Worm (Caenorhabditis elegans) whole organism, L4 larva: Measurements from ENCODE around the gene pot-1.

Experiments used
- F26F4.8 ChIP-seq: fragments of 200-800 bp; sonication (Bioruptor generic); conservative IDR thresholded peaks from 2 replicates; pipeline ENCODE4 v1.3.6; 2022; ENCODE audit warnings: missing genetic modification characterization, missing compliant biosample characterization
- R02D3.7 ChIP-seq: fragments of 150-350 bp; sonication (generic microtip); optimal IDR thresholded peaks from 3 replicates; lab custom pipeline; 2014; ENCODE audit warnings: missing biosample characterization, missing genetic modification characterization
- Y105C5A.15 ChIP-seq: fragments of 200-800 bp; sonication (Bioruptor generic); IDR thresholded peaks from 2 replicates; pipeline ENCODE4 v1.3.6; 2022; ENCODE audit warnings: missing genetic modification characterization, missing compliant biosample characterization
- ZK546.5 ChIP-seq, 2 experiments: sonication (generic microtip); optimal IDR thresholded peaks; 2 replicates each; lab custom pipeline; 2017; ENCODE audit warnings: missing biosample characterization in 2 of 2, missing genetic modification characterization in 2 of 2
- ceh-82 ChIP-seq: sonication (generic microtip); optimal IDR thresholded peaks from 2 replicates; lab custom pipeline; 2017; ENCODE audit warnings: missing biosample characterization, missing genetic modification characterization
- egl-43 ChIP-seq: fragments of 200-800 bp; sonication (Bioruptor generic); IDR thresholded peaks from 2 replicates; pipeline ENCODE4 v1.3.6; 2022; ENCODE audit warnings: missing genetic modification reagents, missing genetic modification characterization, missing compliant biosample characterization
- lin-38 ChIP-seq: fragments of 200-800 bp; sonication (Bioruptor generic); IDR thresholded peaks from 2 replicates; pipeline ENCODE4 v1.3.6; 2022; ENCODE audit warnings: missing genetic modification reagents, missing genetic modification characterization, missing compliant biosample characterization
- lir-3 ChIP-seq: sonication (generic microtip); optimal IDR thresholded peaks from 2 replicates; lab custom pipeline; 2016; ENCODE audit warnings: mild to moderate bottlenecking, missing genetic modification characterization, missing compliant biosample characterization
- mxl-2 ChIP-seq: fragments of 200-800 bp; sonication (Bioruptor generic); conservative IDR thresholded peaks from 2 replicates; pipeline ENCODE4 v1.3.6; 2022; ENCODE audit warnings: missing genetic modification reagents, missing genetic modification characterization, missing compliant biosample characterization
- nhr-111 ChIP-seq: fragments of 200-800 bp; sonication (Bioruptor generic); optimal IDR thresholded peaks from 2 replicates; lab custom pipeline; 2018; ENCODE audit warnings: mild to moderate bottlenecking, missing genetic modification characterization, missing compliant biosample characterization
- nhr-237 ChIP-seq: sonication (generic microtip); optimal IDR thresholded peaks from 2 replicates; lab custom pipeline; 2017; ENCODE audit warnings: missing biosample characterization, missing genetic modification characterization
- nhr-6 ChIP-seq: fragments of 150-350 bp; optimal IDR thresholded peaks from 2 replicates; lab custom pipeline; 2014; ENCODE audit warnings: missing biosample characterization, missing genetic modification characterization
- pha-4 ChIP-seq, 2 experiments: fragments of 150-350 bp in 1 of 2; fragments of 200-800 bp in 1 of 2; sonication (Bioruptor generic) in 1 of 2; IDR thresholded peaks in 1 of 2; optimal IDR thresholded peaks in 1 of 2; 2 replicates each; pipeline versions ENCODE4 v1.3.6 to Lab custom; 2014 to 2022; ENCODE audit warnings: missing genetic modification characterization in 2 of 2, missing genetic modification reagents in 2 of 2, missing biosample characterization in 1 of 2, missing compliant biosample characterization in 1 of 2
- saeg-2 ChIP-seq: fragments of 200-800 bp; sonication (Bioruptor generic); IDR thresholded peaks from 2 replicates; pipeline ENCODE4 v1.3.6; 2022; ENCODE audit warnings: missing genetic modification reagents, missing genetic modification characterization, missing compliant biosample characterization

- no peak for TF ChIP-seq nhr-6 (tag; lab: Kevin White, UChicago)
- no peak for TF ChIP-seq Y105C5A.15 (GFP tag; lab: Robert Waterston, UW)
- no peak for TF ChIP-seq nhr-111 (GFP tag; lab: Kevin White, UChicago)
- no peak for TF ChIP-seq ZK546.5 (tag; optimal IDR thresholded peaks at IDR 0.05; lab: Kevin White, UChicago)
- no peak for TF ChIP-seq lin-38
- TF ChIP-seq lir-3 (tag; lab: Kevin White, UChicago) = no peak
- TF ChIP-seq mxl-2 = no peak
- no peak for TF ChIP-seq nhr-237
- TF ChIP-seq egl-43 (GFP tag; lab: Robert Waterston, UW) = no peak
- no peak for TF ChIP-seq R02D3.7 (tag; lab: Kevin White, UChicago)
- TF ChIP-seq pha-4 (GFP tag; IDR thresholded peaks at IDR 0.05; lab: Robert Waterston, UW) = no peak
- TF ChIP-seq pha-4 (tag; optimal IDR thresholded peaks at IDR 0.05; lab: Kevin White, UChicago) = no peak
- TF ChIP-seq saeg-2 (GFP tag; lab: Robert Waterston, UW) = no peak
- no peak for TF ChIP-seq ceh-82 (tag; lab: Kevin White, UChicago)
- TF ChIP-seq F26F4.8 (GFP tag; lab: Robert Waterston, UW) = no peak
These were observed 45.7 kb downstream of the pot-1 start, which contains the start of gene fubl-2 for ce11 chrIII:7087691-7088323.
